Fruit fly (Drosophila melanogaster): ENCODE results near the gene CG15564.
A peak's percentile ranks its signal among the peaks of the same experiment; 100 is the strongest.

Gene CG15564

dm6 chr3R:31222125-31222889, 12.9 kb downstream of the CG15564 start (continued):
- TF ChIP-seq CG7372 (GFP tag; IDR thresholded peaks at IDR 0.05) (no peak), Ets97D (GFP tag; optimal IDR thresholded peaks at IDR 0.05) (peak; percentile 38), Mrtf (GFP tag; IDR thresholded peaks at IDR 0.05) (no peak), CG6272 (GFP tag; IDR thresholded peaks at IDR 0.05) (peak; percentile 53), Dbx (GFP tag; IDR thresholded peaks at IDR 0.05) (no peak), CG17359 (tag; optimal IDR thresholded peaks at IDR 0.05) (peak; percentile 81), CG8089 (GFP tag; optimal IDR thresholded peaks at IDR 0.05) (peak; percentile 75), bbx (GFP tag; IDR thresholded peaks at IDR 0.05; ENCODE audit: partially characterized antibody) (no peak), CG16863 (GFP tag; optimal IDR thresholded peaks at IDR 0.05) (peak; percentile 86), kah (GFP tag; optimal IDR thresholded peaks at IDR 0.05) (peak; percentile 34), odd (GFP tag; optimal IDR thresholded peaks at IDR 0.05) (peak; percentile 74), CG15514 (GFP tag; optimal IDR thresholded peaks at IDR 0.05) (peak; percentile 70), CG17328 (GFP tag; IDR thresholded peaks at IDR 0.05) (no peak), CG13624 (GFP tag; optimal IDR thresholded peaks at IDR 0.05) (peak; percentile 89), Spps (tag; optimal IDR thresholded peaks at IDR 0.05) (peak; percentile 65), Nf-YC (tag; optimal IDR thresholded peaks at IDR 0.05) (peak; percentile 72), ERR (GFP tag; optimal IDR thresholded peaks at IDR 0.05) (peak; percentile 75), eyg (GFP tag; optimal IDR thresholded peaks at IDR 0.05) (peak; percentile 56), D19B (GFP tag; optimal IDR thresholded peaks at IDR 0.05) (peak; percentile 67), otp (GFP tag; IDR thresholded peaks at IDR 0.05) (no peak), CG10209 (GFP tag; optimal IDR thresholded peaks at IDR 0.05) (peak; percentile 89), CG43689 (GFP tag; IDR thresholded peaks at IDR 0.05) (no peak), sug (tag; optimal IDR thresholded peaks at IDR 0.05) (peak; percentile 72), H15 (GFP tag; IDR thresholded peaks at IDR 0.05) (no peak), grau (tag; optimal IDR thresholded peaks at IDR 0.05) (peak; percentile 89), CG17912 (GFP tag; optimal IDR thresholded peaks at IDR 0.05) (peak; percentile 60), CG14014 (GFP tag; IDR thresholded peaks at IDR 0.05) (no peak), Hr3 (GFP tag; optimal IDR thresholded peaks at IDR 0.05) (peak; percentile 85), ssp (GFP tag; IDR thresholded peaks at IDR 0.05) (no peak), prd (optimal IDR thresholded peaks at IDR 0.05) (no peak), prd (GFP tag; IDR thresholded peaks at IDR 0.05) (no peak), Optix (GFP tag; IDR thresholded peaks at IDR 0.05) (no peak), jigr1 (GFP tag; IDR thresholded peaks at IDR 0.05) (no peak), CG3065 (GFP tag; optimal IDR thresholded peaks at IDR 0.05) (peak; percentile 71), CG8924 (tag; optimal IDR thresholded peaks at IDR 0.05) (peak; percentile 87), CG10274 (GFP tag; optimal IDR thresholded peaks at IDR 0.05) (peak; percentile 63), zfh2 (GFP tag; optimal IDR thresholded peaks at IDR 0.05) (peak; percentile 70), CG2199 (GFP tag; IDR thresholded peaks at IDR 0.05) (no peak), CG13894 (tag; optimal IDR thresholded peaks at IDR 0.05) (no peak), CG13424 (tag; optimal IDR thresholded peaks at IDR 0.05) (peak; percentile 90), CG3163 (GFP tag; optimal IDR thresholded peaks at IDR 0.05) (peak; percentile 79), chinmo (GFP tag; IDR thresholded peaks at IDR 0.05; ENCODE audit: partially characterized antibody) (no peak), hkb (optimal IDR thresholded peaks at IDR 0.05) (peak; percentile 2), hkb (GFP tag; IDR thresholded peaks at IDR 0.05) (no peak), ab (GFP tag; optimal IDR thresholded peaks at IDR 0.05) (peak; percentile 42), inv (GFP tag; IDR thresholded peaks at IDR 0.05; ENCODE audit: partially characterized antibody) (no peak), ewg (GFP tag; optimal IDR thresholded peaks at IDR 0.05) (peak; percentile 85), Poxn (GFP tag; IDR thresholded peaks at IDR 0.05) (no peak), lab (GFP tag; optimal IDR thresholded peaks at IDR 0.05) (peak; percentile 89), CG15479 (GFP tag; optimal IDR thresholded peaks at IDR 0.05) (peak; percentile 40), Taf1 (GFP tag; IDR thresholded peaks at IDR 0.05) (no peak)

Data from whole organism, embryonic.